Fruit fly (Drosophila melanogaster): ENCODE data around the gene HINT1.

DNA sequence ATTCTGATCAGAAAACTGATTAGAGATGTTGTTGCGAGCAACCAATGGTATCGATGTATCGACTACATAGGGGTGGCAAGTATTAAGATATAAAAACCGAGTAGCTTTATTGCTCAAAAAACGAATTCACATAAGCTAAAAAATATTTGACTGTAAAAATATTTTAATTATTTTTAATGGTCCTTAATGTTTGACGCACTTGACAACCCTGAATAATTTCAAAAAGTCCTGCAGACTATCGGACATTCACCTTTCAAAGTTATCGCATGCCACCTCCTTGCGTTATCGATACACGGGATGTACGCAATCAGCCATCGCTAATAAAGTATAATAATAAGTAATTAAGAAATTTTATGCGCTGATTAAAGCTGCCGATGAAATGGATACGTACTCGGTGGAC, 10.3 kb upstream of the HINT1 start, which contains the start of the genes HemK2, Snapin and Tnpo-SR:
- TF ChIP-seq EcR (GFP tag; optimal IDR thresholded peaks at IDR 0.05) = no peak
- no peak for TF ChIP-seq CG8478 (optimal IDR thresholded peaks at IDR 0.05)
- TF ChIP-seq usp (GFP tag; optimal IDR thresholded peaks at IDR 0.05) = no peak
- no peak for TF ChIP-seq pan (optimal IDR thresholded peaks at IDR 0.05)
- TF ChIP-seq Dll (optimal IDR thresholded peaks at IDR 0.05) = no peak
